Worm (Caenorhabditis elegans) whole organism, late embryonic: Measurements from ENCODE around the gene rme-6.

Experiments
- C38D4.7 ChIP-seq: fragments of 200-800 bp; sonication (Bioruptor generic); optimal IDR thresholded peaks from 2 replicates; lab custom pipeline; 2018; ENCODE audit warnings: mild to moderate bottlenecking, missing genetic modification characterization, moderate library complexity, missing compliant biosample characterization
- K02D7.2 ChIP-seq: sonication (generic microtip); optimal IDR thresholded peaks from 2 replicates; lab custom pipeline; 2017; ENCODE audit warnings: mild to moderate bottlenecking, missing genetic modification characterization, missing compliant biosample characterization
- ahr-1 ChIP-seq: sonication (generic microtip); optimal IDR thresholded peaks from 2 replicates; lab custom pipeline; 2016; ENCODE audit warnings: missing genetic modification characterization, missing compliant biosample characterization
- ceh-18 ChIP-seq: sonication (generic microtip); optimal IDR thresholded peaks from 2 replicates; lab custom pipeline; 2016; ENCODE audit warnings: missing genetic modification characterization, missing compliant biosample characterization
- ceh-2 ChIP-seq: sonication (generic microtip); optimal IDR thresholded peaks from 2 replicates; lab custom pipeline; 2016; ENCODE audit warnings: missing genotype, missing genetic modification characterization, missing compliant biosample characterization
- ceh-22 ChIP-seq: sonication (generic microtip); optimal IDR thresholded peaks from 2 replicates; lab custom pipeline; 2017; ENCODE audit warnings: missing biosample characterization, missing genetic modification characterization
- ceh-24 ChIP-seq: sonication (generic microtip); optimal IDR thresholded peaks from 2 replicates; lab custom pipeline; 2016; ENCODE audit warnings: mild to moderate bottlenecking, missing genetic modification characterization, missing compliant biosample characterization
- ceh-31 ChIP-seq: sonication (generic microtip); optimal IDR thresholded peaks from 2 replicates; lab custom pipeline; 2016; ENCODE audit warnings: missing genetic modification characterization, missing compliant biosample characterization
- ceh-34 ChIP-seq: sonication (generic microtip); optimal IDR thresholded peaks from 2 replicates; lab custom pipeline; 2016; ENCODE audit warnings: mild to moderate bottlenecking, missing genetic modification characterization, missing compliant biosample characterization
- ceh-45 ChIP-seq: fragments of 200-800 bp; sonication (Bioruptor generic); IDR thresholded peaks from 2 replicates; pipeline ENCODE4 v1.3.6; 2022; ENCODE audit warnings: missing genetic modification reagents, missing genetic modification characterization, missing compliant biosample characterization
- ceh-48 ChIP-seq: sonication (generic microtip); optimal IDR thresholded peaks from 2 replicates; lab custom pipeline; 2016; ENCODE audit warnings: missing genetic modification characterization, inconsistent platforms, missing compliant biosample characterization
- ceh-6 ChIP-seq: fragments of 200-800 bp; sonication (Bioruptor generic); optimal IDR thresholded peaks from 2 replicates; lab custom pipeline; 2018; ENCODE audit warnings: mild to moderate bottlenecking, missing genetic modification characterization, missing compliant biosample characterization
- ceh-9 ChIP-seq: sonication (generic microtip); optimal IDR thresholded peaks from 2 replicates; lab custom pipeline; 2016; ENCODE audit warnings: mild to moderate bottlenecking, missing genetic modification characterization, inconsistent platforms, missing compliant biosample characterization
- dmd-4 ChIP-seq: sonication (generic microtip); optimal IDR thresholded peaks from 2 replicates; lab custom pipeline; 2016; ENCODE audit warnings: borderline replicate concordance, missing genetic modification characterization, missing compliant biosample characterization
- elt-2 ChIP-seq: sonication (generic microtip); optimal IDR thresholded peaks from 2 replicates; lab custom pipeline; 2016; ENCODE audit warnings: missing genetic modification reagents, missing genetic modification characterization, missing compliant biosample characterization
- elt-4 ChIP-seq: sonication (generic microtip); optimal IDR thresholded peaks from 2 replicates; lab custom pipeline; 2016; ENCODE audit warnings: missing genetic modification characterization, missing compliant biosample characterization
- ets-4 ChIP-seq: sonication (generic microtip); optimal IDR thresholded peaks from 2 replicates; lab custom pipeline; 2016; ENCODE audit warnings: missing genetic modification characterization, missing compliant biosample characterization
- eyg-1 ChIP-seq: sonication (generic microtip); optimal IDR thresholded peaks from 2 replicates; lab custom pipeline; 2016; ENCODE audit warnings: missing genotype, missing genetic modification characterization, missing compliant biosample characterization
- fax-1 ChIP-seq: sonication (generic microtip); optimal IDR thresholded peaks from 2 replicates; lab custom pipeline; 2016; ENCODE audit warnings: missing genotype, missing genetic modification characterization, missing compliant biosample characterization
- fkh-10 ChIP-seq: fragments of 150-350 bp; optimal IDR thresholded peaks from 2 replicates; lab custom pipeline; 2014; ENCODE audit warnings: missing biosample characterization, missing genetic modification reagents, missing genetic modification characterization
- fkh-6 ChIP-seq: sonication (generic microtip); optimal IDR thresholded peaks from 2 replicates; lab custom pipeline; 2016; ENCODE audit warnings: missing genetic modification characterization, missing compliant biosample characterization
- hlh-30 ChIP-seq: sonication (generic microtip); optimal IDR thresholded peaks from 2 replicates; lab custom pipeline; 2017; ENCODE audit warnings: antibody characterized with exemption, missing genetic modification characterization, missing compliant biosample characterization; ENCODE audit not compliant: insufficient read depth
- hlh-8 ChIP-seq: sonication (generic microtip); optimal IDR thresholded peaks from 2 replicates; lab custom pipeline; 2016; ENCODE audit warnings: missing genotype, missing genetic modification characterization, missing compliant biosample characterization
- lim-6 ChIP-seq: sonication (generic microtip); optimal IDR thresholded peaks from 2 replicates; lab custom pipeline; 2016; ENCODE audit warnings: missing genetic modification characterization, missing compliant biosample characterization
- lin-11 ChIP-seq: fragments of 200-800 bp; sonication (Bioruptor generic); optimal IDR thresholded peaks from 2 replicates; lab custom pipeline; 2018; ENCODE audit warnings: mild to moderate bottlenecking, missing genetic modification characterization, missing compliant biosample characterization
- madf-2 ChIP-seq: sonication (generic microtip); optimal IDR thresholded peaks from 2 replicates; lab custom pipeline; 2017; ENCODE audit warnings: missing genetic modification characterization, missing compliant biosample characterization
- mec-3 ChIP-seq: sonication (generic microtip); optimal IDR thresholded peaks from 2 replicates; lab custom pipeline; 2016; ENCODE audit warnings: borderline replicate concordance, missing genetic modification characterization, missing compliant biosample characterization
- nfya-1 ChIP-seq: sonication (generic microtip); optimal IDR thresholded peaks from 2 replicates; lab custom pipeline; 2017; ENCODE audit warnings: missing genetic modification characterization, mild to moderate bottlenecking, missing compliant biosample characterization, antibody characterized with exemption, moderate library complexity
- nhr-11 ChIP-seq: fragments of 150-350 bp; optimal IDR thresholded peaks from 2 replicates; lab custom pipeline; 2014; ENCODE audit warnings: missing biosample characterization, missing genetic modification characterization
- nhr-232 ChIP-seq: sonication (generic microtip); optimal IDR thresholded peaks from 2 replicates; lab custom pipeline; 2016; ENCODE audit warnings: missing genetic modification characterization, missing compliant biosample characterization
- npax-4 ChIP-seq: sonication (generic microtip); optimal IDR thresholded peaks from 2 replicates; lab custom pipeline; 2016; ENCODE audit warnings: missing genetic modification characterization, missing compliant biosample characterization
- odd-2 ChIP-seq: sonication (generic microtip); optimal IDR thresholded peaks from 2 replicates; lab custom pipeline; 2017; ENCODE audit warnings: antibody characterized with exemption, mild to moderate bottlenecking, missing genetic modification characterization, missing compliant biosample characterization
- pag-3 ChIP-seq: sonication (generic microtip); optimal IDR thresholded peaks from 2 replicates; lab custom pipeline; 2016; ENCODE audit warnings: missing compliant biosample characterization, missing genetic modification characterization, borderline replicate concordance
- pha-2 ChIP-seq: sonication (generic microtip); optimal IDR thresholded peaks from 2 replicates; lab custom pipeline; 2017; ENCODE audit warnings: mild to moderate bottlenecking, missing genetic modification characterization, missing compliant biosample characterization
- pha-4 ChIP-seq: fragments of 150-350 bp; optimal IDR thresholded peaks from 2 replicates; lab custom pipeline; 2018; ENCODE audit warnings: missing biosample characterization, missing genetic modification reagents, missing genetic modification characterization
- pros-1 ChIP-seq: fragments of 150-350 bp; optimal IDR thresholded peaks from 2 replicates; lab custom pipeline; 2014; ENCODE audit warnings: missing biosample characterization, missing genetic modification reagents, missing genetic modification characterization
- ref-2 ChIP-seq: sonication (generic microtip); optimal IDR thresholded peaks from 2 replicates; lab custom pipeline; 2016; ENCODE audit warnings: missing genetic modification characterization, missing compliant biosample characterization
- sdc-2 ChIP-seq: sonication (generic microtip); optimal IDR thresholded peaks from 2 replicates; lab custom pipeline; 2016; ENCODE audit warnings: missing genotype, missing genetic modification characterization, missing compliant biosample characterization
- sox-2 ChIP-seq: fragments of 200-800 bp; sonication (Bioruptor generic); IDR thresholded peaks from 2 replicates; pipeline ENCODE4 v1.3.6; 2022; ENCODE audit warnings: missing genetic modification reagents, missing genetic modification characterization, missing compliant biosample characterization
- sox-4 ChIP-seq: sonication (generic microtip); optimal IDR thresholded peaks from 2 replicates; lab custom pipeline; 2017; ENCODE audit warnings: mild to moderate bottlenecking, missing genetic modification characterization, inconsistent platforms, missing compliant biosample characterization
- tbx-2 ChIP-seq: sonication (generic microtip); optimal IDR thresholded peaks from 2 replicates; lab custom pipeline; 2016; ENCODE audit warnings: missing genetic modification characterization, missing compliant biosample characterization
- ttx-3 ChIP-seq: sonication (generic microtip); optimal IDR thresholded peaks from 2 replicates; lab custom pipeline; 2016; ENCODE audit warnings: missing genetic modification reagents, missing genetic modification characterization, missing compliant biosample characterization
- unc-3 ChIP-seq, 2 experiments: fragments of 200-800 bp in 1 of 2; sonication (Bioruptor generic) in 1 of 2; sonication (generic microtip) in 1 of 2; conservative IDR thresholded peaks in 1 of 2; optimal IDR thresholded peaks in 1 of 2; 2 replicates each; pipeline versions ENCODE4 v1.3.6 to Lab custom; 2016 to 2022; ENCODE audit warnings: missing compliant biosample characterization in 2 of 2, missing genetic modification characterization in 2 of 2, missing genetic modification reagents in 1 of 2
- unc-42 ChIP-seq: sonication (generic microtip); optimal IDR thresholded peaks from 2 replicates; lab custom pipeline; 2016; ENCODE audit warnings: missing genotype, missing genetic modification characterization, missing compliant biosample characterization
- unc-86 ChIP-seq: sonication (generic microtip); optimal IDR thresholded peaks from 2 replicates; lab custom pipeline; 2016; ENCODE audit warnings: missing genetic modification characterization, missing compliant biosample characterization
- zip-5 ChIP-seq: sonication (generic microtip); optimal IDR thresholded peaks from 2 replicates; lab custom pipeline; 2016; ENCODE audit warnings: missing genetic modification characterization, missing compliant biosample characterization
- ztf-16 ChIP-seq: sonication (generic microtip); optimal IDR thresholded peaks from 2 replicates; lab custom pipeline; 2017; ENCODE audit warnings: missing genetic modification characterization, missing compliant biosample characterization

Gene rme-6

DNA sequence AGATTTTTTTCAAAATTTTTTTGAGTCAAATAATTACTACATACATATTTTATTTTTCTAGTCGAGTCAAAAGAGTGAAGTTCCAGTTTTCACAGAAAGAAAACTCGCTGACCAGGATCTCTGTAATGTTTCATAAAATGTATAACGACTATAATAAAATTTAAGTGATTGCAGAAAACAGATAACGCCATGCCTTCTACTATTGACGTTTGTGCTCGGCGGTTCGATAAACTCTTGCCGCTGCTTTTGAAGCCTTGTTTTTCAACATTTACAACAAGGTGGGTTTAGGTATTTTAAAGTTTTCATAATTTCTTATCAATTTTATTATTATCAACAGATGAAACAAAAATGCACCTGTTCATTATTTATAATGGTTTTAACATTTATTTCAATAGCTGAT lies 28.5 kb downstream of the rme-6 start, which contains the start of gene lmp-2:
Gene lmp-2 (plus strand): TSS at position 190 of the 400 bp plus-strand sequence.
- TF ChIP-seq lim-6 (tag; lab: Kevin White, UChicago) (no peak), fkh-10 (GFP tag; lab: Kevin White, UChicago) (no peak), ref-2 (tag; lab: Kevin White, UChicago) (no peak), C38D4.7 (GFP tag; lab: Kevin White, UChicago) (no peak), ceh-45 (GFP tag; lab: Robert Waterston, UW) (no peak), ceh-9 (tag; lab: Kevin White, UChicago) (no peak), pha-2 (tag; lab: Kevin White, UChicago) (no peak), ceh-18 (tag; lab: Kevin White, UChicago) (no peak), hlh-8 (no peak), ceh-2 (no peak), ahr-1 (tag; lab: Kevin White, UChicago) (no peak), unc-86 (tag; lab: Kevin White, UChicago) (no peak), zip-5 (tag; lab: Kevin White, UChicago) (no peak), nhr-11 (tag; lab: Kevin White, UChicago) (no peak), eyg-1 (tag; lab: Kevin White, UChicago) (no peak), ztf-16 (no peak), tbx-2 (tag; lab: Kevin White, UChicago) (no peak), pag-3 (tag; lab: Kevin White, UChicago) (no peak), sox-4 (tag; lab: Kevin White, UChicago) (no peak), unc-42 (tag; lab: Kevin White, UChicago) (no peak)

DNA sequence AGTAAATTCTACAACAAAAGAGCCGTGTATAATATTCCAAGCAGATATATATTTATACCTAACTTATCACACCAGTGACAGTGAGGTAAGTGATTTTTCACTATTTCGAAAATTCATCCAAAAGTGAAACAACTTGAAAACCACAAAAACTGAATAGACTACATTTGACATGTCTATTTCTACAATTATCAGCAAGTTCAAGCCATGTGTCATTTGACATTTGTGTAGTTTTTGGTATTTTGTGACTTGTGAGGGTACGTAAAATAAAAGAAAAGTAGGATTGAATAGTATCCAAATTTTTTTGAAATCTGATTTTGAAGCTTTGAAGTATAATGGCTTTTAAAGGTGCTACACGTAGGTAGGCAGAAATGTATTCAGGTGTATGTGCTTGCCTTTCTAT lies 29.3 kb downstream of the rme-6 start:
- TF ChIP-seq ceh-34 (tag; lab: Kevin White, UChicago): no peak
- TF ChIP-seq ahr-1 (tag; lab: Kevin White, UChicago): no peak
- no peak for TF ChIP-seq nfya-1 (tag; lab: Kevin White, UChicago)
- TF ChIP-seq ceh-48: no peak
- TF ChIP-seq sox-4 (tag; lab: Kevin White, UChicago): no peak
- TF ChIP-seq elt-2 (tag; lab: Kevin White, UChicago): no peak
- TF ChIP-seq pha-4 (tag; lab: Kevin White, UChicago): no peak
- no peak for TF ChIP-seq ttx-3 (tag; lab: Kevin White, UChicago)
- TF ChIP-seq lin-11: no peak
- TF ChIP-seq npax-4: no peak
- TF ChIP-seq ets-4 (tag; lab: Kevin White, UChicago): no peak
- TF ChIP-seq fax-1 (tag; lab: Kevin White, UChicago): no peak
- no peak for TF ChIP-seq ceh-6
- no peak for TF ChIP-seq lim-6 (tag; lab: Kevin White, UChicago)
- no peak for TF ChIP-seq elt-4 (tag; lab: Kevin White, UChicago)
- TF ChIP-seq ceh-22: no peak

DNA sequence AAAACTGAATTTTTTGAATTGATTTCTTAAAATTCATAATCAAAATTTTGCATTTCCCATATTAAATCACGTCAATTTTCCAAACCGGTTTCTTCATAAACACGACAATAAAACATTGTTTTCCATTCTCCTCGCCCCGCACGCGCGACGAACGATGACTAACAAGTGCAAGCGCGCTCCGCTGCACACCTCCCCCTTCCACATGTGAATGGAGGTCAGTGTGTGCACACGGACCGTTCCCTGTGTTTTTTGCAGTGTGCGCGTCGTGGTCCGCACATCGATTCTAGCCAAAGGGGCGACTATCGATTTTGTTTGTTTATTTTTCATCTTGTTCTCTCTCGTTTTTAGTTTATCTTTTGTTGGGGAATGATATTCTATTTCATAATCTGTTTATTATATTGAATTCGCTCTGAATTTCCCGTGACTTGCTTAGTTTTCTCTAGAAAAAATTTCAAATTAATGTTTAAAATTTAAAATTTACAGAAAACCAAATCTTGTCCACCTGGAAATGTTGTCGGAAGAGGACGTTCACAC lies 31.6 kb downstream of the rme-6 start, which contains the start of gene snx-1:
Gene snx-1 (plus strand): TSS at position 484 of the 534 bp plus-strand sequence.
- TF ChIP-seq nhr-232 (tag; lab: Kevin White, UChicago) (no peak), dmd-4 (tag; lab: Kevin White, UChicago) (no peak), ceh-45 (GFP tag; lab: Robert Waterston, UW) (no peak), ceh-31 (peak; percentile 38), ztf-16 (no peak), unc-3 (GFP tag; conservative IDR thresholded peaks at IDR 0.05; lab: Robert Waterston, UW) (no peak), unc-3 (tag; optimal IDR thresholded peaks at IDR 0.05; lab: Kevin White, UChicago) (no peak), ceh-22 (no peak), madf-2 (tag; lab: Kevin White, UChicago) (no peak), fkh-6 (tag; lab: Kevin White, UChicago) (no peak), odd-2 (tag; lab: Kevin White, UChicago) (no peak), sdc-2 (tag; lab: Kevin White, UChicago) (peak; percentile 41), lim-6 (tag; lab: Kevin White, UChicago) (no peak), elt-2 (tag; lab: Kevin White, UChicago) (no peak), pag-3 (tag; lab: Kevin White, UChicago) (no peak), K02D7.2 (tag; lab: Kevin White, UChicago) (no peak), hlh-30 (tag; lab: Kevin White, UChicago) (peak; percentile 51), ceh-6 (peak; percentile 6), mec-3 (tag; lab: Kevin White, UChicago) (no peak), ttx-3 (tag; lab: Kevin White, UChicago) (no peak), npax-4 (no peak), pros-1 (no peak), sox-4 (tag; lab: Kevin White, UChicago) (no peak), lin-11 (no peak), zip-5 (tag; lab: Kevin White, UChicago) (no peak), sox-2 (GFP tag; lab: Robert Waterston, UW) (no peak), ets-4 (tag; lab: Kevin White, UChicago) (no peak), ceh-24 (tag; lab: Kevin White, UChicago) (no peak), nfya-1 (tag; lab: Kevin White, UChicago) (peak; percentile 24)
